Worm (Caenorhabditis elegans) whole organism, L2 larva: ENCODE measurements around the gene ZK757.10.

Experiments used
- C34F6.9 ChIP-seq: fragments of 150-350 bp; optimal IDR thresholded peaks from 2 replicates; lab custom pipeline; 2014; ENCODE audit warnings: missing biosample characterization, missing genetic modification characterization
- F13H6.1 ChIP-seq: sonication (generic microtip); optimal IDR thresholded peaks from 2 replicates; lab custom pipeline; 2016; ENCODE audit warnings: missing genetic modification characterization, missing compliant biosample characterization
- ZK546.5 ChIP-seq: sonication (generic microtip); optimal IDR thresholded peaks from 2 replicates; lab custom pipeline; 2017; ENCODE audit warnings: missing biosample characterization, missing genetic modification characterization
- blmp-1 ChIP-seq: sonication (generic microtip); optimal IDR thresholded peaks from 2 replicates; lab custom pipeline; 2017; ENCODE audit warnings: missing genetic modification characterization, mild to moderate bottlenecking, missing compliant biosample characterization, antibody characterized with exemption, moderate library complexity; ENCODE audit not compliant: insufficient read depth
- lin-39 ChIP-seq: fragments of 150-350 bp; optimal IDR thresholded peaks from 2 replicates; lab custom pipeline; 2014; ENCODE audit warnings: missing biosample characterization, missing genetic modification reagents, missing genetic modification characterization
- peb-1 ChIP-seq: fragments of 150-350 bp; optimal IDR thresholded peaks from 2 replicates; lab custom pipeline; 2014; ENCODE audit warnings: missing biosample characterization, missing genetic modification characterization
- snpc-4 ChIP-seq: fragments of 150-350 bp; optimal IDR thresholded peaks from 2 replicates; lab custom pipeline; 2014; ENCODE audit warnings: missing biosample characterization, missing genetic modification characterization

DNA sequence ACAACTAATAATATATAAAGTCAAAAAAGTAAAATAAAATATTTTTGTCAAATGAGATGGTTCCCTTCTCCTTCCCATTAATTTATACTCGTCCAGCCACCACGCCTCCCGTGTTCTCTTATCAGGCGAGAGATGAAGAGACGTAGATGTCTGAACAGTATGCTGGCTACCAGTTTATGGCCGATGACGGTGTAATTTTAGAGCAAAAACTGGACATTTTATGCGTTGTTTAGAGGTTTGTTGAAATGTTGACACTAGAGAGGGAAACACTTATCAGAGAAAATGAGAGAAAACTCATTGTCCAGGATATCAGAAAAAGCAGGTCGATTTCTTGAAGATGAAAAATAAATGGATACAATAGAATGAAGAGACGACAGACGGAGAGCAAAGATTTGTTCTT is 19.9 kb upstream of the ZK757.10 start:
- TF ChIP-seq ZK546.5 (tag; lab: Kevin White, UChicago) (no peak), F13H6.1 (tag; lab: Kevin White, UChicago) (no peak), C34F6.9 (tag; lab: Kevin White, UChicago) (no peak), peb-1 (tag; lab: Kevin White, UChicago) (no peak), blmp-1 (tag; lab: Kevin White, UChicago) (no peak), lin-39 (tag; lab: Kevin White, UChicago) (no peak), snpc-4 (no peak)
